Worm (Caenorhabditis elegans): Measurements from ENCODE around the gene usp-39.
"Not testable (repeated sequence)": the region's sequence is repeated elsewhere in the genome, so short reads cannot be mapped to it uniquely, and the experiment has no call there.

ce11 chrII:2534952-2535351 is 30.1 kb upstream of the usp-39 start, which contains the start of gene K02F6.8:
- TF ChIP-seq T26A8.4 (GFP tag; IDR thresholded peaks at IDR 0.05); nhr-76 (tag; optimal IDR thresholded peaks at IDR 0.05); unc-62 (GFP tag; optimal IDR thresholded peaks at IDR 0.05 in 1 of 2); unc-62 (tag; optimal IDR thresholded peaks at IDR 0.05); nhr-6 (tag; optimal IDR thresholded peaks at IDR 0.05); ces-1 (GFP tag; optimal IDR thresholded peaks at IDR 0.05); Y75B8A.6 (GFP tag; IDR thresholded peaks at IDR 0.05); hif-1 (tag; optimal IDR thresholded peaks at IDR 0.05); nhr-11 (tag; optimal IDR thresholded peaks at IDR 0.05); ceh-82 (tag; optimal IDR thresholded peaks at IDR 0.05); skn-1 (tag; optimal IDR thresholded peaks at IDR 0.05); nhr-28 (tag; optimal IDR thresholded peaks at IDR 0.05): not testable (repeated sequence)

Data from whole organism, L4 larva.